Fruit fly (Drosophila melanogaster) whole organism, embryonic: Measurements from ENCODE around the gene Dmtn.

Experiments
- Abd-B ChIP-seq: fragments of 200-800 bp; sonication (Bioruptor generic); optimal IDR thresholded peaks from 2 replicates; lab custom pipeline; 2018; ENCODE audit warnings: missing biosample characterization, mild to moderate bottlenecking, missing genetic modification characterization, moderate library complexity
- Adf1 ChIP-seq: fragments of 200-800 bp; sonication (Bioruptor generic); IDR thresholded peaks from 2 replicates; pipeline ENCODE4 v1.3.6; 2022; ENCODE audit warnings: missing biosample characterization, missing genetic modification characterization
- B-H2 ChIP-seq: fragments of 200-800 bp; sonication (Bioruptor generic); optimal IDR thresholded peaks from 2 replicates; lab custom pipeline; 2018; ENCODE audit warnings: missing biosample characterization, mild to moderate bottlenecking, missing genetic modification characterization
- BtbVII ChIP-seq: fragments of 200-800 bp; sonication (Bioruptor generic); optimal IDR thresholded peaks from 3 replicates; lab custom pipeline; 2017; ENCODE audit warnings: missing biosample characterization, mild to moderate bottlenecking, missing genetic modification characterization
- CG10565 ChIP-seq: fragments of 200-800 bp; sonication (Bioruptor generic); optimal IDR thresholded peaks from 3 replicates; lab custom pipeline; 2016; ENCODE audit warnings: missing biosample characterization, mild to moderate bottlenecking, missing genetic modification characterization
- CG11085 ChIP-seq: fragments of 200-800 bp; sonication (Bioruptor generic); IDR thresholded peaks from 2 replicates; pipeline ENCODE4 v1.3.6; 2022; ENCODE audit warnings: missing biosample characterization, missing genetic modification characterization
- CG11696 ChIP-seq: fragments of 200-800 bp; sonication (Bioruptor generic); IDR thresholded peaks from 2 replicates; pipeline ENCODE4 v1.3.6; 2022; ENCODE audit warnings: missing biosample characterization, missing genetic modification characterization
- CG14860 ChIP-seq: fragments of 200-800 bp; sonication (Bioruptor generic); IDR thresholded peaks from 3 replicates; pipeline ENCODE4 v1.3.6; 2022; ENCODE audit warnings: missing biosample characterization, missing genetic modification characterization; ENCODE audit not compliant: partially characterized antibody
- CG16863 ChIP-seq: fragments of 200-800 bp; sonication (Bioruptor generic); optimal IDR thresholded peaks from 3 replicates; lab custom pipeline; 2016; ENCODE audit warnings: missing biosample characterization, missing genetic modification characterization
- CG17186 ChIP-seq: fragments of 200-800 bp; sonication (Bioruptor generic); optimal IDR thresholded peaks from 3 replicates; lab custom pipeline; 2017; ENCODE audit warnings: missing biosample characterization, missing genetic modification reagents, missing genetic modification characterization
- CG2129 ChIP-seq: fragments of 200-800 bp; sonication (Bioruptor generic); IDR thresholded peaks from 2 replicates; pipeline ENCODE4 v1.3.6; 2022; ENCODE audit warnings: missing biosample characterization, missing genetic modification characterization; ENCODE audit not compliant: partially characterized antibody
- CG30020 ChIP-seq: fragments of 200-800 bp; optimal IDR thresholded peaks from 2 replicates; lab custom pipeline; 2019; ENCODE audit warnings: missing biosample characterization, mild to moderate bottlenecking, missing genetic modification characterization, moderate library complexity
- CG31224 ChIP-seq: fragments of 200-800 bp; sonication (Bioruptor generic); IDR thresholded peaks from 2 replicates; pipeline ENCODE4 v1.3.6; 2022; ENCODE audit warnings: missing biosample characterization, missing genetic modification characterization
- CG32532 ChIP-seq: fragments of 200-800 bp; sonication (Bioruptor generic); IDR thresholded peaks from 2 replicates; pipeline ENCODE4 v1.3.6; 2022; ENCODE audit warnings: missing biosample characterization, missing genetic modification characterization
- CG34376 ChIP-seq: fragments of 200-800 bp; sonication (Bioruptor generic); optimal IDR thresholded peaks from 2 replicates; lab custom pipeline; 2018; ENCODE audit warnings: missing biosample characterization, mild to moderate bottlenecking, missing genetic modification characterization
- CG3995 ChIP-seq: fragments of 200-800 bp; sonication (Bioruptor generic); optimal IDR thresholded peaks from 3 replicates; lab custom pipeline; 2016; ENCODE audit warnings: missing biosample characterization, missing genetic modification characterization
- CG4424 ChIP-seq: fragments of 200-800 bp; sonication (Bioruptor generic); optimal IDR thresholded peaks from 3 replicates; lab custom pipeline; 2016; ENCODE audit warnings: missing biosample characterization, missing genetic modification characterization
- CG5245 ChIP-seq: fragments of 200-800 bp; sonication (Bioruptor generic); optimal IDR thresholded peaks from 3 replicates; lab custom pipeline; 2016; ENCODE audit warnings: missing biosample characterization, missing genetic modification characterization
- CG6654 ChIP-seq: fragments of 200-800 bp; sonication (Bioruptor generic); optimal IDR thresholded peaks from 2 replicates; lab custom pipeline; 2017; ENCODE audit warnings: missing biosample characterization, mild to moderate bottlenecking, missing genetic modification characterization
- CG6854 ChIP-seq: fragments of 200-800 bp; sonication (Bioruptor generic); optimal IDR thresholded peaks from 3 replicates; lab custom pipeline; 2017; ENCODE audit warnings: missing biosample characterization, mild to moderate bottlenecking, missing genetic modification characterization
- CG7745 ChIP-seq: fragments of 200-800 bp; sonication (Bioruptor generic); optimal IDR thresholded peaks from 2 replicates; lab custom pipeline; 2018; ENCODE audit warnings: missing biosample characterization, mild to moderate bottlenecking, missing genetic modification characterization, moderate library complexity
- CG9817 ChIP-seq: fragments of 200-800 bp; sonication (Bioruptor generic); optimal IDR thresholded peaks from 2 replicates; lab custom pipeline; 2018; ENCODE audit warnings: missing biosample characterization, mild to moderate bottlenecking, missing genetic modification characterization, moderate library complexity
- Camta ChIP-seq: fragments of 200-800 bp; sonication (Bioruptor generic); optimal IDR thresholded peaks from 2 replicates; lab custom pipeline; 2016; ENCODE audit warnings: missing biosample characterization, missing genetic modification characterization
- CkIIα-i1 ChIP-seq: fragments of 200-800 bp; sonication (Bioruptor generic); IDR thresholded peaks from 2 replicates; pipeline ENCODE4 v1.3.6; 2022; ENCODE audit warnings: missing biosample characterization, missing genetic modification characterization
- Dip3 ChIP-seq: fragments of 200-800 bp; sonication (Bioruptor generic); optimal IDR thresholded peaks from 3 replicates; lab custom pipeline; 2016; ENCODE audit warnings: missing biosample characterization, missing genetic modification characterization
- Dll ChIP-seq: fragments of 200-800 bp; sonication (Bioruptor generic); IDR thresholded peaks from 4 replicates; pipeline ENCODE4 v1.3.6; 2022; ENCODE audit warnings: missing biosample characterization, missing genetic modification characterization; ENCODE audit not compliant: partially characterized antibody
- HLHmδ ChIP-seq: fragments of 200-800 bp; sonication (Bioruptor generic); optimal IDR thresholded peaks from 2 replicates; lab custom pipeline; 2018; ENCODE audit warnings: missing biosample characterization, mild to moderate bottlenecking, missing genetic modification characterization, moderate library complexity
- HmgD ChIP-seq: fragments of 200-800 bp; sonication (Bioruptor generic); optimal IDR thresholded peaks from 3 replicates; lab custom pipeline; 2016; ENCODE audit warnings: missing biosample characterization, missing genetic modification characterization
- Hsf ChIP-seq: fragments of 200-800 bp; sonication (Bioruptor generic); optimal IDR thresholded peaks from 3 replicates; lab custom pipeline; 2016; ENCODE audit warnings: missing biosample characterization, missing genetic modification characterization
- Neu2 ChIP-seq: fragments of 200-800 bp; sonication (Bioruptor generic); optimal IDR thresholded peaks from 3 replicates; lab custom pipeline; 2016; ENCODE audit warnings: missing biosample characterization, missing genetic modification characterization, borderline replicate concordance
- Nf-YB ChIP-seq: fragments of 200-800 bp; sonication (Bioruptor generic); optimal IDR thresholded peaks from 3 replicates; lab custom pipeline; 2019; ENCODE audit warnings: missing biosample characterization, mild to moderate bottlenecking, missing genetic modification characterization, moderate library complexity
- Opbp ChIP-seq: fragments of 200-800 bp; sonication (Bioruptor generic); IDR thresholded peaks from 3 replicates; pipeline ENCODE4 v1.3.6; 2022; ENCODE audit warnings: missing biosample characterization, missing genetic modification characterization; ENCODE audit not compliant: partially characterized antibody
- ap ChIP-seq: fragments of 200-800 bp; sonication (Bioruptor generic); IDR thresholded peaks from 2 replicates; pipeline ENCODE4 v1.3.6; 2022; ENCODE audit warnings: missing biosample characterization, missing genetic modification characterization
- ato ChIP-seq: fragments of 200-800 bp; sonication (Bioruptor generic); IDR thresholded peaks from 2 replicates; pipeline ENCODE4 v1.3.6; 2022; ENCODE audit warnings: missing biosample characterization, missing genetic modification characterization; ENCODE audit not compliant: partially characterized antibody
- caup ChIP-seq: fragments of 200-800 bp; sonication (Bioruptor generic); optimal IDR thresholded peaks from 3 replicates; lab custom pipeline; 2017; ENCODE audit warnings: missing biosample characterization, mild to moderate bottlenecking, missing genetic modification characterization, moderate library complexity; ENCODE audit not compliant: severe bottlenecking
- danr ChIP-seq: fragments of 200-800 bp; sonication (Bioruptor generic); IDR thresholded peaks from 2 replicates; pipeline ENCODE4 v1.3.6; 2022; ENCODE audit warnings: missing biosample characterization, missing genetic modification characterization
- eve ChIP-seq, 2 experiments: fragments of >200 bp; optimal IDR thresholded peaks; 2 replicates each; lab custom pipeline; 2017; ENCODE audit warnings: missing biosample characterization in 2 of 2, missing genetic modification characterization in 2 of 2
- gfzf ChIP-seq: fragments of 200-800 bp; sonication (Bioruptor generic); optimal IDR thresholded peaks from 2 replicates; lab custom pipeline; 2016; ENCODE audit warnings: missing biosample characterization, mild to moderate bottlenecking, missing genetic modification characterization, moderate library complexity
- gsb-n ChIP-seq: fragments of 200-800 bp; sonication (Bioruptor generic); optimal IDR thresholded peaks from 3 replicates; lab custom pipeline; 2018; ENCODE audit warnings: missing biosample characterization, mild to moderate bottlenecking, missing genetic modification characterization
- hkb ChIP-seq, 2 experiments: fragments of 200-800 bp in 1 of 2; fragments of >200 bp in 1 of 2; sonication (Bioruptor generic) in 1 of 2; IDR thresholded peaks in 1 of 2; optimal IDR thresholded peaks in 1 of 2; 2 replicates each; pipeline versions ENCODE4 v1.3.6 to Lab custom; 2017 to 2022; ENCODE audit warnings: missing biosample characterization in 1 of 2, missing genetic modification characterization in 1 of 2
- lbe ChIP-seq: fragments of 200-800 bp; sonication (Bioruptor generic); optimal IDR thresholded peaks from 2 replicates; lab custom pipeline; 2016; ENCODE audit warnings: missing biosample characterization, mild to moderate bottlenecking, missing genetic modification characterization
- maf-S ChIP-seq: fragments of 200-800 bp; sonication (Bioruptor generic); optimal IDR thresholded peaks from 2 replicates; lab custom pipeline; 2016; ENCODE audit warnings: missing biosample characterization, missing genetic modification characterization
- pnt ChIP-seq: fragments of 200-800 bp; sonication (Bioruptor generic); optimal IDR thresholded peaks from 3 replicates; lab custom pipeline; 2016; ENCODE audit warnings: missing biosample characterization, missing genetic modification characterization
- schlank ChIP-seq: fragments of 200-800 bp; sonication (Bioruptor generic); optimal IDR thresholded peaks from 2 replicates; lab custom pipeline; 2018; ENCODE audit warnings: missing biosample characterization, mild to moderate bottlenecking, missing genetic modification characterization
- scrt ChIP-seq: fragments of 200-800 bp; sonication (Bioruptor generic); optimal IDR thresholded peaks from 2 replicates; lab custom pipeline; 2018; ENCODE audit warnings: missing biosample characterization, mild to moderate bottlenecking, missing genetic modification characterization, moderate library complexity
- sug ChIP-seq: fragments of 200-800 bp; optimal IDR thresholded peaks from 2 replicates; lab custom pipeline; 2019; ENCODE audit warnings: missing biosample characterization, mild to moderate bottlenecking, missing genetic modification characterization, moderate library complexity
- tgo ChIP-seq: fragments of 200-800 bp; sonication (Bioruptor generic); IDR thresholded peaks from 3 replicates; pipeline ENCODE4 v1.3.6; 2022; ENCODE audit warnings: missing biosample characterization, missing genetic modification characterization
- vvl ChIP-seq: fragments of 200-800 bp; sonication (Bioruptor generic); IDR thresholded peaks from 2 replicates; pipeline ENCODE4 v1.3.6; 2022; ENCODE audit warnings: missing biosample characterization, missing genetic modification characterization
- yki ChIP-seq: fragments of >200 bp; optimal IDR thresholded peaks from 3 replicates; lab custom pipeline; 2018

Gene Dmtn

dm6 chr3R:6352893-6353623, 52.6 kb downstream of the Dmtn start (continued):
- TF ChIP-seq CG34376 (GFP tag; lab: Kevin White, UChicago) (no peak), yki (lab: Kevin White, UChicago) (no peak), CG10565 (GFP tag; lab: Kevin White, UChicago) (no peak), ap (GFP tag; lab: Robert Waterston, UW) (0 out of 2 replicates have a peak, but pooled peaks have one; percentile 29), CG11085 (GFP tag; lab: Robert Waterston, UW) (no peak), Nf-YB (peak; percentile 10), tgo (no peak), CG9817 (no peak), Dll (GFP tag; lab: Robert Waterston, UW) (no peak), Neu2 (GFP tag; lab: Kevin White, UChicago) (no peak), CG2129 (GFP tag; lab: Robert Waterston, UW) (no peak), CkIIα-i1 (GFP tag; lab: Robert Waterston, UW) (no peak), CG5245 (no peak), CG11696 (GFP tag; lab: Robert Waterston, UW) (peak; percentile 68), CG17186 (GFP tag; lab: Kevin White, UChicago) (no peak), danr (GFP tag; lab: Robert Waterston, UW) (no peak), lbe (GFP tag; lab: Kevin White, UChicago) (no peak), maf-S (GFP tag; lab: Kevin White, UChicago) (no peak), CG32532 (no peak), vvl (GFP tag; lab: Robert Waterston, UW) (0 out of 2 replicates have a peak, but pooled peaks have one; percentile 9), Adf1 (GFP tag; lab: Robert Waterston, UW) (peak; percentile 83), Opbp (GFP tag; lab: Robert Waterston, UW) (no peak), gsb-n (tag; lab: Kevin White, UChicago) (peak; percentile 28), BtbVII (no peak), CG3995 (no peak), caup (GFP tag; lab: Kevin White, UChicago) (no peak), Dip3 (no peak), CG6654 (GFP tag; lab: Kevin White, UChicago) (peak; percentile 41), eve (GFP tag; optimal IDR thresholded peaks at IDR 0.05; lab: Kevin White, UChicago) (no peak), CG7745 (no peak), HmgD (GFP tag; lab: Kevin White, UChicago) (no peak), CG6854 (GFP tag; lab: Kevin White, UChicago) (no peak), CG4424 (peak; percentile 53), hkb (optimal IDR thresholded peaks at IDR 0.05; lab: Kevin White, UChicago) (no peak), hkb (GFP tag; IDR thresholded peaks at IDR 0.05; lab: Robert Waterston, UW) (no peak), Abd-B (no peak), schlank (tag; lab: Kevin White, UChicago) (no peak), CG14860 (GFP tag; lab: Robert Waterston, UW) (no peak), pnt (no peak), CG16863 (GFP tag; lab: Kevin White, UChicago) (no peak), CG31224 (peak; percentile 32; the same call in 1 of the 2 replicates), scrt (GFP tag; lab: Kevin White, UChicago) (no peak), CG30020 (no peak), B-H2 (GFP tag; lab: Kevin White, UChicago) (no peak), Camta (no peak), gfzf (no peak), ato (GFP tag; lab: Robert Waterston, UW) (no peak), HLHmδ (no peak), sug (tag; lab: Kevin White, UChicago) (no peak), Hsf (GFP tag; lab: Kevin White, UChicago) (peak; percentile 4)
